Fruit fly (Drosophila melanogaster): ENCODE results near the gene CG10646.

Gene CG10646

DNA sequence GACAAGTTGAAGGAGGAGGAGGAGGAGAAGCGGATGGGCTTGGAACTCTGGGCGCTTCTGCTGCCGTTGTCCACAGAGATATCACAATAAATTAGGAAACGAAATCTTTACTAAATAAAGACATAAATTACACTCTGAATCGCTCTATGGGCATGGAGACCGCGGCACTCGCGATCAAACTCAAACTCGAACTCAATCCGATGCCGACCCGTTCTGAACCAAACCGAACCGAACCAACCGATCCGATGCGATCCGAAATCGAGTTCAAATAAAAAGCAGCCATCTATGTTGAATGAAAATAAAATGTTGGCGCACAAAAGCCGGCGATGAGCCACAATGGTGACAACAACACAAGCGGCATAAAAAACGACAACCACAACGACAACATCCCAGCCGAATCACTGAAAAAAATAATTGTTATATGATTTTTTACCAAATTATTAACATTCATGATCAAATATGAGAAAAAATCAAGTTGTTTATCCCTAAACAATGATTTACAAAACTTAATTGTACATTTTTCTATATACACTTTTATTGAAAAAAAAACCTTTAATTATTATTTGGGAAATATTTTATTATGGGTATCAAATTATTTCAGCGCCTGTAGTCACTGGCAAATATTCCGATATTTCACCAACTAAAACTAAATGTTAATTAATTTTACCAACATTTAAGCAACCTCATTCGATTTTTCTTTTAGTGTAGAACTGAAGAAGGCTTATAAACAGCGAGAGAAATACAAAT lies 46.6 kb downstream of the CG10646 start (continued):
- TF ChIP-seq CG2202 (tag; optimal IDR thresholded peaks at IDR 0.05) = peak; percentile 85
- TF ChIP-seq zfh2 (GFP tag; optimal IDR thresholded peaks at IDR 0.05) = no peak
- TF ChIP-seq cas (GFP tag; IDR thresholded peaks at IDR 0.05) = no peak
- TF ChIP-seq maf-S (GFP tag; optimal IDR thresholded peaks at IDR 0.05) = peak; percentile 8
- TF ChIP-seq zfh1 (GFP tag; IDR thresholded peaks at IDR 0.05) = peak; percentile 69; the same call in 2 of the 3 replicates
- TF ChIP-seq ro (GFP tag; IDR thresholded peaks at IDR 0.05) = no peak
- peak; percentile 94 for TF ChIP-seq nmo (GFP tag; optimal IDR thresholded peaks at IDR 0.05)
- TF ChIP-seq lilli (GFP tag; optimal IDR thresholded peaks at IDR 0.05) = peak; percentile 53
- TF ChIP-seq Xrp1 (GFP tag; IDR thresholded peaks at IDR 0.05) = peak; percentile 81
- TF ChIP-seq z (GFP tag; IDR thresholded peaks at IDR 0.05) = peak; percentile 62; the same call in 1 of the 3 replicates
- TF ChIP-seq CG3838 (GFP tag; optimal IDR thresholded peaks at IDR 0.05) = peak; percentile 49
- peak; percentile 63 for TF ChIP-seq danr (GFP tag; IDR thresholded peaks at IDR 0.05)
- TF ChIP-seq mam (GFP tag; optimal IDR thresholded peaks at IDR 0.05) = peak; percentile 16
- peak; percentile 90 for TF ChIP-seq Ssrp (tag; optimal IDR thresholded peaks at IDR 0.05)
- TF ChIP-seq pfk (GFP tag; optimal IDR thresholded peaks at IDR 0.05) = no peak
- peak; percentile 36; the same call in 1 of the 2 replicates for TF ChIP-seq onecut (GFP tag; IDR thresholded peaks at IDR 0.05)
- peak; percentile 71 for TF ChIP-seq Meics (GFP tag; optimal IDR thresholded peaks at IDR 0.05)
- TF ChIP-seq Hr78 (GFP tag; optimal IDR thresholded peaks at IDR 0.05) = peak in 1 of 2 experiments; percentile 74
- TF ChIP-seq zen2 (GFP tag; IDR thresholded peaks at IDR 0.05; ENCODE audit: partially characterized antibody) = no peak
- TF ChIP-seq CG30431 (GFP tag; optimal IDR thresholded peaks at IDR 0.05) = peak; percentile 56
- TF ChIP-seq CG8765 (GFP tag; IDR thresholded peaks at IDR 0.05) = no peak
- TF ChIP-seq Atf-2 (GFP tag; optimal IDR thresholded peaks at IDR 0.05) = peak; percentile 31
- peak; percentile 87 for TF ChIP-seq Oli (tag; optimal IDR thresholded peaks at IDR 0.05)
- TF ChIP-seq CG4820 (GFP tag; optimal IDR thresholded peaks at IDR 0.05) = peak; percentile 86
- TF ChIP-seq nerfin-2 (GFP tag; IDR thresholded peaks at IDR 0.05; ENCODE audit: partially characterized antibody) = no peak
- TF ChIP-seq CG11093 (GFP tag; IDR thresholded peaks at IDR 0.05) = peak; percentile 48; the same call in 1 of the 3 replicates
- TF ChIP-seq CG12769 (tag; optimal IDR thresholded peaks at IDR 0.05) = no peak
- peak; percentile 51 for TF ChIP-seq CG17568 (GFP tag; optimal IDR thresholded peaks at IDR 0.05)
- TF ChIP-seq ash1 (GFP tag; optimal IDR thresholded peaks at IDR 0.05) = no peak
- TF ChIP-seq twi (tag; optimal IDR thresholded peaks at IDR 0.05) = peak; percentile 74
- TF ChIP-seq CG4617 (GFP tag; optimal IDR thresholded peaks at IDR 0.05; ENCODE audit: borderline replicate concordance) = peak; percentile 33
- peak; percentile 83 for TF ChIP-seq CG16815 (GFP tag; optimal IDR thresholded peaks at IDR 0.05)
- TF ChIP-seq CG34376 (GFP tag; optimal IDR thresholded peaks at IDR 0.05) = no peak
- TF ChIP-seq CG8924 (tag; optimal IDR thresholded peaks at IDR 0.05) = peak; percentile 91
- peak; percentile 43 for TF ChIP-seq Mad (GFP tag; optimal IDR thresholded peaks at IDR 0.05)
- TF ChIP-seq CG12942 (GFP tag; optimal IDR thresholded peaks at IDR 0.05) = peak; percentile 58
- peak; percentile 70 for TF ChIP-seq Max (GFP tag; optimal IDR thresholded peaks at IDR 0.05)
- peak; percentile 42; the same call in 1 of the 2 replicates for TF ChIP-seq Atf6 (GFP tag; IDR thresholded peaks at IDR 0.05)
- no peak; the same call in 2 of the 3 replicates for TF ChIP-seq CG3726 (GFP tag; IDR thresholded peaks at IDR 0.05)
- TF ChIP-seq slp2 (GFP tag; optimal IDR thresholded peaks at IDR 0.05) = peak; percentile 16
- peak; percentile 48 for TF ChIP-seq Deaf1 (tag; optimal IDR thresholded peaks at IDR 0.05)
- TF ChIP-seq bsh (GFP tag; optimal IDR thresholded peaks at IDR 0.05) = peak in 1 of 2 experiments; percentile 91
- peak; percentile 88 for TF ChIP-seq CG4424 (GFP tag; optimal IDR thresholded peaks at IDR 0.05)
- TF ChIP-seq ci (GFP tag; IDR thresholded peaks at IDR 0.05) = no peak
- no peak for TF ChIP-seq CG12744 (GFP tag; optimal IDR thresholded peaks at IDR 0.05)
- TF ChIP-seq Dll (GFP tag; IDR thresholded peaks at IDR 0.05; ENCODE audit: partially characterized antibody) = no peak
- peak; percentile 10 for TF ChIP-seq CrebB (tag; optimal IDR thresholded peaks at IDR 0.05)
- peak; percentile 59; the same call in 1 of the 2 replicates for TF ChIP-seq ara (GFP tag; IDR thresholded peaks at IDR 0.05)
- peak; percentile 94 for TF ChIP-seq phol (tag; optimal IDR thresholded peaks at IDR 0.05)
